Fruit fly (Drosophila melanogaster) whole organism, adult: ENCODE results near the gene Pp2C1.

Source experiments
- CG14711 ChIP-seq: fragments of 200-800 bp; sonication (Bioruptor generic); optimal IDR thresholded peaks from 2 replicates; lab custom pipeline; 2018; ENCODE audit warnings: missing biosample characterization, mild to moderate bottlenecking, missing genetic modification characterization, moderate library complexity
- CG1620 ChIP-seq: fragments of 200-800 bp; sonication (Bioruptor generic); optimal IDR thresholded peaks from 2 replicates; lab custom pipeline; 2016; ENCODE audit warnings: missing biosample characterization, missing genetic modification characterization
- CG5204 ChIP-seq: fragments of 200-800 bp; sonication (Bioruptor generic); optimal IDR thresholded peaks from 2 replicates; lab custom pipeline; 2016; ENCODE audit warnings: missing biosample characterization, missing genetic modification characterization
- CG7045 ChIP-seq: fragments of 200-800 bp; sonication (Bioruptor generic); optimal IDR thresholded peaks from 2 replicates; lab custom pipeline; 2017; ENCODE audit warnings: missing biosample characterization, mild to moderate bottlenecking, missing genetic modification characterization
- CG7101 ChIP-seq: fragments of 200-800 bp; sonication (Bioruptor generic); optimal IDR thresholded peaks from 2 replicates; lab custom pipeline; 2018; ENCODE audit warnings: missing biosample characterization, mild to moderate bottlenecking, missing genetic modification characterization, moderate library complexity
- Clk ChIP-seq: fragments of 200-800 bp; sonication (Bioruptor generic); optimal IDR thresholded peaks from 2 replicates; lab custom pipeline; 2017; ENCODE audit warnings: missing biosample characterization, missing genetic modification characterization
- Crg-1 ChIP-seq: fragments of 200-800 bp; sonication (Bioruptor generic); optimal IDR thresholded peaks from 2 replicates; lab custom pipeline; 2016; ENCODE audit warnings: missing biosample characterization, missing genetic modification characterization
- pad ChIP-seq: fragments of 200-800 bp; sonication (Bioruptor generic); optimal IDR thresholded peaks from 3 replicates; lab custom pipeline; 2017; ENCODE audit warnings: missing biosample characterization, missing genetic modification characterization, mild to moderate bottlenecking, moderate library complexity, missing genetic modification reagents
- tj ChIP-seq: fragments of 200-800 bp; sonication (Bioruptor generic); optimal IDR thresholded peaks from 3 replicates; lab custom pipeline; 2017; ENCODE audit warnings: missing biosample characterization, mild to moderate bottlenecking, missing genetic modification characterization, moderate library complexity

DNA sequence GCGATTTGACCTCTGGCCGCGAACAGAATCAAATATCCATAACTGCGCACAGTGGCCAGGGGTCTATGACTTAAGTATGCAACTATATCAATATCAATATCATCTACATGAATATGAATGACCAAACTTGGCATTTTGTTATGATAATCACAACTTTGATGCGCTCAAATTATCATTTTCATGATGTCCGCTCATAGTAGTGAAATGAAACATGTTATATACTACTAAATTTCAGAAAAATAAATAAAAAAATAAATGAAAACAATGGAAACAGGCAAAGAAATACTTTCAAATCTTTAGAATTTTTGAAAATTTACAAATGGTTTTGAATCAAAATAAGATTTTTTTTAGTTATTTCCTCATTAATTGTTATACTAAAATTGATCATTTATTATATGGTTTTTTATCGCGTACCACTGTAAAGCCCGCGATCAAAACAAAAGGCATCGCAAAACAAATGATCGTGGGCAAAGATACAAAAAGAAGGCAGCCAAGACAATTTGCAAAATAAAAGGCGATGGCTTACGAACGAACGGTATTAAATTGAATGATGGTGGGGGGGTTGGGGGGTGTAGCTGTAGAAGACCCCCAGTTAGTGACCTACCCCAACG, 26.0 kb downstream of the Pp2C1 start:
- TF ChIP-seq Crg-1 (GFP tag; lab: Kevin White, UChicago) (no peak), CG7045 (no peak), Clk (no peak), CG5204 (GFP tag; lab: Kevin White, UChicago) (no peak), CG14711 (tag; lab: Kevin White, UChicago) (no peak), CG1620 (GFP tag; lab: Kevin White, UChicago) (no peak), CG7101 (no peak), tj (GFP tag; lab: Kevin White, UChicago) (no peak), pad (GFP tag; lab: Kevin White, UChicago) (no peak)
